Fruit fly (Drosophila melanogaster) whole organism, embryonic: ENCODE results near the gene wry.
A peak's percentile ranks its signal among the peaks of the same experiment; 100 is the strongest.

Experiments
- Antp ChIP-seq: fragments of 200-800 bp; sonication (Bioruptor generic); optimal IDR thresholded peaks from 3 replicates; lab custom pipeline; 2016; ENCODE audit warnings: missing biosample characterization, missing genetic modification characterization
- Atf-2 ChIP-seq: fragments of 200-800 bp; sonication (Bioruptor generic); optimal IDR thresholded peaks from 2 replicates; lab custom pipeline; 2016; ENCODE audit warnings: missing biosample characterization, missing genetic modification characterization
- BEAF-32 ChIP-seq: fragments of 200-800 bp; sonication (Bioruptor generic); optimal IDR thresholded peaks from 3 replicates; lab custom pipeline; 2017; ENCODE audit warnings: missing biosample characterization, missing genetic modification characterization, mild to moderate bottlenecking, moderate library complexity, missing genetic modification reagents
- C15 ChIP-seq: fragments of 200-800 bp; sonication (Bioruptor generic); IDR thresholded peaks from 3 replicates; pipeline ENCODE4 v1.3.6; 2022; ENCODE audit warnings: missing biosample characterization, missing genetic modification characterization
- CG10462 ChIP-seq: fragments of 200-800 bp; sonication (Bioruptor generic); optimal IDR thresholded peaks from 2 replicates; lab custom pipeline; 2016; ENCODE audit warnings: missing biosample characterization, missing genetic modification characterization
- CG10654 ChIP-seq: fragments of 200-800 bp; sonication (Bioruptor generic); optimal IDR thresholded peaks from 2 replicates; lab custom pipeline; 2016; ENCODE audit warnings: missing biosample characterization, missing genetic modification characterization
- CG11504 ChIP-seq: fragments of 200-800 bp; sonication (Bioruptor generic); optimal IDR thresholded peaks from 3 replicates; lab custom pipeline; 2019; ENCODE audit warnings: missing biosample characterization, mild to moderate bottlenecking, missing genetic modification characterization, moderate library complexity
- CG12744 ChIP-seq: fragments of 200-800 bp; sonication (Bioruptor generic); optimal IDR thresholded peaks from 2 replicates; lab custom pipeline; 2016; ENCODE audit warnings: missing biosample characterization, missing genetic modification characterization
- CG1603 ChIP-seq: fragments of 200-800 bp; sonication (Bioruptor generic); optimal IDR thresholded peaks from 2 replicates; lab custom pipeline; 2019; ENCODE audit warnings: missing biosample characterization, mild to moderate bottlenecking, missing genetic modification characterization, moderate library complexity
- CG17359 ChIP-seq: fragments of 200-800 bp; sonication (Bioruptor generic); optimal IDR thresholded peaks from 3 replicates; lab custom pipeline; 2018; ENCODE audit warnings: missing biosample characterization, mild to moderate bottlenecking, missing genetic modification characterization, moderate library complexity
- CG18476 ChIP-seq: fragments of 200-800 bp; sonication (Bioruptor generic); optimal IDR thresholded peaks from 2 replicates; lab custom pipeline; 2016; ENCODE audit warnings: missing biosample characterization, mild to moderate bottlenecking, missing genetic modification characterization
- CG18599 ChIP-seq: fragments of 200-800 bp; sonication (Bioruptor generic); optimal IDR thresholded peaks from 3 replicates; lab custom pipeline; 2017; ENCODE audit warnings: missing biosample characterization, missing genetic modification characterization, mild to moderate bottlenecking, moderate library complexity, missing genetic modification reagents
- CG33213 ChIP-seq: fragments of 200-800 bp; sonication (Bioruptor generic); optimal IDR thresholded peaks from 3 replicates; lab custom pipeline; 2016; ENCODE audit warnings: missing biosample characterization, missing genetic modification characterization
- CG34376 ChIP-seq: fragments of 200-800 bp; sonication (Bioruptor generic); optimal IDR thresholded peaks from 2 replicates; lab custom pipeline; 2018; ENCODE audit warnings: missing biosample characterization, mild to moderate bottlenecking, missing genetic modification characterization
- CG4282 ChIP-seq: fragments of 200-800 bp; sonication (Bioruptor generic); optimal IDR thresholded peaks from 2 replicates; lab custom pipeline; 2016; ENCODE audit warnings: missing biosample characterization, missing genetic modification characterization
- CG8281 ChIP-seq: fragments of 200-800 bp; sonication (Bioruptor generic); optimal IDR thresholded peaks from 2 replicates; lab custom pipeline; 2018; ENCODE audit warnings: missing biosample characterization, mild to moderate bottlenecking, missing genetic modification characterization, moderate library complexity
- CG9817 ChIP-seq: fragments of 200-800 bp; sonication (Bioruptor generic); optimal IDR thresholded peaks from 2 replicates; lab custom pipeline; 2018; ENCODE audit warnings: missing biosample characterization, mild to moderate bottlenecking, missing genetic modification characterization, moderate library complexity
- CkIIα-i1 ChIP-seq: fragments of 200-800 bp; sonication (Bioruptor generic); IDR thresholded peaks from 2 replicates; pipeline ENCODE4 v1.3.6; 2022; ENCODE audit warnings: missing biosample characterization, missing genetic modification characterization
- CoRest ChIP-seq: fragments of 200-800 bp; sonication (Bioruptor generic); optimal IDR thresholded peaks from 3 replicates; lab custom pipeline; 2018; ENCODE audit warnings: missing biosample characterization, mild to moderate bottlenecking, missing genetic modification characterization, moderate library complexity
- Dref ChIP-seq: fragments of 200-800 bp; sonication (Bioruptor generic); IDR thresholded peaks from 2 replicates; pipeline ENCODE4 v1.3.6; 2022; ENCODE audit warnings: missing biosample characterization, missing genetic modification characterization
- Ets65A ChIP-seq: fragments of 200-800 bp; sonication (Bioruptor generic); peaks from one replicate; lab custom pipeline; 2016; ENCODE audit warnings: missing biosample characterization, missing genetic modification characterization
- Fer3 ChIP-seq: fragments of 200-800 bp; sonication (Bioruptor generic); optimal IDR thresholded peaks from 2 replicates; lab custom pipeline; 2018; ENCODE audit warnings: missing biosample characterization, mild to moderate bottlenecking, missing genetic modification characterization, moderate library complexity
- HLH3B ChIP-seq: fragments of 200-800 bp; sonication (Bioruptor generic); IDR thresholded peaks from 2 replicates; pipeline ENCODE4 v1.3.6; 2022; ENCODE audit warnings: missing biosample characterization, missing genetic modification characterization
- Kr ChIP-seq: fragments of 200-800 bp; sonication (Bioruptor generic); optimal IDR thresholded peaks from 2 replicates; lab custom pipeline; 2017; ENCODE audit warnings: missing biosample characterization, mild to moderate bottlenecking, missing genetic modification characterization
- Oaz ChIP-seq: fragments of 200-800 bp; sonication (Bioruptor generic); IDR thresholded peaks from 2 replicates; pipeline ENCODE4 v1.3.6; 2022; ENCODE audit warnings: missing biosample characterization, missing genetic modification characterization
- Side ChIP-seq: fragments of 200-800 bp; sonication (Bioruptor generic); optimal IDR thresholded peaks from 2 replicates; lab custom pipeline; 2016; ENCODE audit warnings: missing biosample characterization, missing genetic modification characterization
- Sry-δ ChIP-seq: fragments of 200-800 bp; sonication (Bioruptor generic); optimal IDR thresholded peaks from 2 replicates; lab custom pipeline; 2016; ENCODE audit warnings: missing biosample characterization, missing genetic modification characterization
- al ChIP-seq: fragments of 200-800 bp; sonication (Bioruptor generic); IDR thresholded peaks from 2 replicates; pipeline ENCODE4 v1.3.6; 2022; ENCODE audit warnings: missing biosample characterization, missing genetic modification characterization
- cato ChIP-seq: fragments of 200-800 bp; sonication (Bioruptor generic); optimal IDR thresholded peaks from 2 replicates; lab custom pipeline; 2016; ENCODE audit warnings: missing biosample characterization, missing genetic modification characterization, borderline replicate concordance
- chm ChIP-seq: fragments of 200-800 bp; sonication (Bioruptor generic); IDR thresholded peaks from 2 replicates; pipeline ENCODE4 v1.3.6; 2022; ENCODE audit warnings: missing biosample characterization, missing genetic modification characterization
- ci ChIP-seq: fragments of 200-800 bp; sonication (Bioruptor generic); IDR thresholded peaks from 3 replicates; pipeline ENCODE4 v1.3.6; 2022; ENCODE audit warnings: missing biosample characterization, missing genetic modification characterization
- eve ChIP-seq, 2 experiments: fragments of >200 bp; optimal IDR thresholded peaks; 2 replicates each; lab custom pipeline; 2017; ENCODE audit warnings: missing biosample characterization in 2 of 2, missing genetic modification characterization in 2 of 2
- fd64A ChIP-seq: fragments of 200-800 bp; sonication (Bioruptor generic); optimal IDR thresholded peaks from 3 replicates; lab custom pipeline; 2018; ENCODE audit warnings: missing biosample characterization, mild to moderate bottlenecking, missing genetic modification characterization
- fd96Cb ChIP-seq: fragments of 200-800 bp; sonication (Bioruptor generic); optimal IDR thresholded peaks from 2 replicates; lab custom pipeline; 2018; ENCODE audit warnings: missing biosample characterization, mild to moderate bottlenecking, missing genetic modification characterization, moderate library complexity
- grau ChIP-seq: fragments of 200-800 bp; optimal IDR thresholded peaks from 3 replicates; lab custom pipeline; 2019; ENCODE audit warnings: missing biosample characterization, mild to moderate bottlenecking, missing genetic modification characterization, moderate library complexity
- jumu ChIP-seq: fragments of 200-800 bp; sonication (Bioruptor generic); optimal IDR thresholded peaks from 3 replicates; lab custom pipeline; 2016; ENCODE audit warnings: missing biosample characterization, missing genetic modification characterization
- lab ChIP-seq: fragments of 200-800 bp; sonication (Bioruptor generic); optimal IDR thresholded peaks from 3 replicates; lab custom pipeline; 2017; ENCODE audit warnings: missing biosample characterization, missing genetic modification characterization, mild to moderate bottlenecking, moderate library complexity, missing genetic modification reagents
- nerfin-2 ChIP-seq: fragments of 200-800 bp; sonication (Bioruptor generic); IDR thresholded peaks from 2 replicates; pipeline ENCODE4 v1.3.6; 2022; ENCODE audit warnings: missing biosample characterization, missing genetic modification characterization; ENCODE audit not compliant: partially characterized antibody
- odd ChIP-seq: fragments of 200-800 bp; sonication (Bioruptor generic); optimal IDR thresholded peaks from 2 replicates; lab custom pipeline; 2017; ENCODE audit warnings: missing biosample characterization, mild to moderate bottlenecking, missing genetic modification characterization
- row ChIP-seq: fragments of 200-800 bp; sonication (Bioruptor generic); IDR thresholded peaks from 3 replicates; pipeline ENCODE4 v1.3.6; 2022; ENCODE audit warnings: missing biosample characterization, missing genetic modification characterization
- ssp ChIP-seq: fragments of 200-800 bp; sonication (Bioruptor generic); IDR thresholded peaks from 2 replicates; pipeline ENCODE4 v1.3.6; 2022; ENCODE audit warnings: missing biosample characterization, missing genetic modification characterization
- tin ChIP-seq: fragments of 200-800 bp; sonication (Bioruptor generic); optimal IDR thresholded peaks from 3 replicates; lab custom pipeline; 2016; ENCODE audit warnings: missing biosample characterization, missing genetic modification characterization
- tll ChIP-seq, 2 experiments: fragments of 200-800 bp in 1 of 2; fragments of >200 bp in 1 of 2; sonication (Bioruptor generic) in 1 of 2; optimal IDR thresholded peaks; 2 replicates each; lab custom pipeline; 2017 to 2019; ENCODE audit warnings: missing biosample characterization in 2 of 2, missing genetic modification characterization in 2 of 2, mild to moderate bottlenecking in 1 of 2, moderate library complexity in 1 of 2
- unpg ChIP-seq: fragments of 200-800 bp; sonication (Bioruptor generic); optimal IDR thresholded peaks from 3 replicates; lab custom pipeline; 2018; ENCODE audit warnings: missing biosample characterization, mild to moderate bottlenecking, missing genetic modification characterization, moderate library complexity
- vfl ChIP-seq: fragments of 200-800 bp; sonication (Bioruptor generic); optimal IDR thresholded peaks from 2 replicates; lab custom pipeline; 2016; ENCODE audit warnings: missing biosample characterization, missing genetic modification characterization
- vnd ChIP-seq: fragments of 200-800 bp; sonication (Bioruptor generic); IDR thresholded peaks from 3 replicates; pipeline ENCODE4 v1.3.6; 2022; ENCODE audit warnings: missing biosample characterization, missing genetic modification characterization; ENCODE audit not compliant: partially characterized antibody
- wdn ChIP-seq: fragments of 200-800 bp; sonication (Bioruptor generic); IDR thresholded peaks from 2 replicates; pipeline ENCODE4 v1.3.6; 2022; ENCODE audit warnings: missing biosample characterization, missing genetic modification characterization
- wek ChIP-seq: fragments of 200-800 bp; sonication (Bioruptor generic); optimal IDR thresholded peaks from 3 replicates; lab custom pipeline; 2018; ENCODE audit warnings: missing biosample characterization, mild to moderate bottlenecking, missing genetic modification characterization, moderate library complexity
- zen ChIP-seq: fragments of 200-800 bp; sonication (Bioruptor generic); optimal IDR thresholded peaks from 3 replicates; lab custom pipeline; 2018; ENCODE audit warnings: missing biosample characterization, mild to moderate bottlenecking, missing genetic modification characterization, moderate library complexity

The wry gene

dm6 chr2L:1884409-1885082, 48.2 kb downstream of the wry start, which contains the start of gene Wdr62 (continued):
- TF ChIP-seq Side (GFP tag; lab: Kevin White, UChicago) (peak; percentile 60), Kr (GFP tag; lab: Kevin White, UChicago) (no peak), tll (GFP tag; optimal IDR thresholded peaks at IDR 0.05; lab: Kevin White, UChicago) (peak in 1 of 2 experiments; percentile 39), Antp (peak; percentile 58), Atf-2 (no peak), grau (tag; lab: Kevin White, UChicago) (peak; percentile 51), vfl (peak; percentile 20), CG9817 (tag; lab: Kevin White, UChicago) (peak; percentile 33), CG34376 (GFP tag; lab: Kevin White, UChicago) (peak; percentile 83), lab (peak; percentile 79), row (GFP tag; lab: Robert Waterston, UW) (peak; percentile 18; the same call in 1 of the 3 replicates), tin (peak; percentile 3), BEAF-32 (GFP tag; lab: Kevin White, UChicago) (peak; percentile 68), Dref (GFP tag; lab: Robert Waterston, UW) (peak; percentile 93), Oaz (GFP tag; lab: Robert Waterston, UW) (no peak), fd96Cb (tag; lab: Kevin White, UChicago) (no peak), zen (tag; lab: Kevin White, UChicago) (peak; percentile 55), wek (peak; percentile 90), fd64A (GFP tag; lab: Kevin White, UChicago) (peak; percentile 25), nerfin-2 (GFP tag; lab: Robert Waterston, UW) (0 out of 2 replicates have a peak, but pooled peaks have one; percentile 25), Fer3 (tag; lab: Kevin White, UChicago) (peak; percentile 21), odd (GFP tag; lab: Kevin White, UChicago) (no peak), ssp (GFP tag; lab: Robert Waterston, UW) (no peak), CG33213 (GFP tag; lab: Kevin White, UChicago) (peak; percentile 92), cato (GFP tag; lab: Kevin White, UChicago) (no peak), CG12744 (GFP tag; lab: Kevin White, UChicago) (no peak), CG18476 (no peak), vnd (GFP tag; lab: Robert Waterston, UW) (peak; percentile 34; the same call in 1 of the 3 replicates), CG18599 (GFP tag; lab: Kevin White, UChicago) (peak; percentile 51), eve (GFP tag; optimal IDR thresholded peaks at IDR 0.05; lab: Kevin White, UChicago) (no peak), chm (GFP tag; lab: Robert Waterston, UW) (peak; percentile 83), CG10462 (GFP tag; lab: Kevin White, UChicago) (no peak), jumu (GFP tag; lab: Kevin White, UChicago) (peak; percentile 35), CG8281 (tag; lab: Kevin White, UChicago) (no peak), C15 (GFP tag; lab: Robert Waterston, UW) (no peak), CoRest (peak; percentile 43), CG4282 (GFP tag; lab: Kevin White, UChicago) (peak; percentile 27), unpg (GFP tag; lab: Kevin White, UChicago) (peak; percentile 46), wdn (no peak), Ets65A (GFP tag; lab: Kevin White, UChicago) (no peak), CkIIα-i1 (GFP tag; lab: Robert Waterston, UW) (no peak), CG10654 (GFP tag; lab: Kevin White, UChicago) (no peak), al (no peak), ci (GFP tag; lab: Robert Waterston, UW) (peak; percentile 79; the same call in 2 of the 3 replicates), Sry-δ (GFP tag; lab: Kevin White, UChicago) (peak; percentile 96), CG1603 (tag; lab: Kevin White, UChicago) (peak; percentile 82), CG11504 (tag; lab: Kevin White, UChicago) (peak; percentile 66), HLH3B (GFP tag; lab: Robert Waterston, UW) (no peak; the same call in 1 of the 2 replicates), CG17359 (tag; lab: Kevin White, UChicago) (no peak)
